Fruit fly (Drosophila melanogaster): ENCODE results near the gene X11L.

dm6 chrX:17625833-17626232 lies 26.4 kb downstream of the X11L start:
- TF ChIP-seq Snoo (tag; optimal IDR thresholded peaks at IDR 0.05) (no peak), Ets98B (GFP tag; IDR thresholded peaks at IDR 0.05) (no peak), gl (tag; optimal IDR thresholded peaks at IDR 0.05) (no peak)
